Fruit fly (Drosophila melanogaster): Measurements from ENCODE around the gene CG6833.

The CG6833 gene

DNA sequence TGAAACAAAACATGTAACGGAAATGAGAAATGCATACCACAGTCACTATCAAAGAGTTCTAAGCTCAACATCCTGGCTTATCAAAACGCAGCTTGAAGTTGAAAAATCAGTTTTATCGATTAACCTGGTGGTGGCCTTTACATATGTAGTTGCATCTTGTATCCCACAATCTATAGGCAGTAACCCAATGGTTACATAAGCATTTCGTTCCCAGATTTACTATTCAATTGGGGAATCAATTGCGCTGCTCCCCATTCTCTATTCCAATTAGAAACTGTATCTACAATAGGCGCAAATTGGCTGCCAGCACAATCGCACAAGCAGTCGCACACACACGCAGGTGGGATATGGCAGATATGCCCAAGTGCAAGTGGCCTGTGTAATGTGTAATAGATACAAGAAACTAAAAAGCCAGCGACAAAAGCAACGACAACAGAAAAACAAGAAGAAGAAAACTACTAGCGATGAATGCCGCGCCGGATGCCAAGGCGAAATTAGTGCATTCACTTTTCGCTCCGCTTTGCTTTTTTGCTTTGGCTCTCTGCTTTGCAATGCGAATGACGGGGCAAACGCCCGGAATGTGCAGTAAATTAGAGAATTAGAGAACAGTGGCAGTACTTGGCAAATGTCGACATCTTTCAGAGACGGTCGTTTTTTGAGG is 45.2 kb upstream of the CG6833 start (continued):
- no peak for TF ChIP-seq tup (GFP tag; optimal IDR thresholded peaks at IDR 0.05)
- TF ChIP-seq Fer1 (GFP tag; optimal IDR thresholded peaks at IDR 0.05), result no peak
- no peak for TF ChIP-seq CG13424 (tag; optimal IDR thresholded peaks at IDR 0.05)
- 0 out of 2 replicates have a peak, but pooled peaks have one; percentile 8 for TF ChIP-seq bbx (GFP tag; IDR thresholded peaks at IDR 0.05; ENCODE audit: partially characterized antibody)
- TF ChIP-seq Pdp1 (GFP tag; optimal IDR thresholded peaks at IDR 0.05), result peak in 1 of 2 experiments; percentile 91
- peak in 1 of 2 experiments; percentile 0 for TF ChIP-seq insv (GFP tag; optimal IDR thresholded peaks at IDR 0.05)
- no peak for TF ChIP-seq Mes4 (GFP tag; optimal IDR thresholded peaks at IDR 0.05)
- peak; percentile 57 for TF ChIP-seq CG17385 (GFP tag; optimal IDR thresholded peaks at IDR 0.05)
- no peak for TF ChIP-seq sob (GFP tag; IDR thresholded peaks at IDR 0.05)

- TF ChIP-seq CG18599 (GFP tag; optimal IDR thresholded peaks at IDR 0.05) (no peak), Dref (GFP tag; IDR thresholded peaks at IDR 0.05) (peak; percentile 55), CG6813 (GFP tag; optimal IDR thresholded peaks at IDR 0.05) (no peak), chm (GFP tag; IDR thresholded peaks at IDR 0.05) (no peak), vfl (GFP tag; optimal IDR thresholded peaks at IDR 0.05) (no peak), ewg (GFP tag; optimal IDR thresholded peaks at IDR 0.05) (peak; percentile 94), tup (GFP tag; optimal IDR thresholded peaks at IDR 0.05) (no peak), CG15011 (GFP tag; optimal IDR thresholded peaks at IDR 0.05) (no peak), HmgZ (tag; optimal IDR thresholded peaks at IDR 0.05) (no peak), chinmo (GFP tag; IDR thresholded peaks at IDR 0.05; ENCODE audit: partially characterized antibody) (peak; percentile 88; the same call in 2 of the 4 replicates), Dip3 (GFP tag; optimal IDR thresholded peaks at IDR 0.05) (no peak), CG11695 (GFP tag; IDR thresholded peaks at IDR 0.05) (peak; percentile 39; the same call in 1 of the 3 replicates), Nf-YA (GFP tag; IDR thresholded peaks at IDR 0.05) (no peak), CG13287 (GFP tag; IDR thresholded peaks at IDR 0.05; ENCODE audit: partially characterized antibody) (peak; percentile 53; the same call in 1 of the 2 replicates), pfk (GFP tag; optimal IDR thresholded peaks at IDR 0.05) (no peak), hth (optimal IDR thresholded peaks at IDR 0.05) (no peak), twi (tag; optimal IDR thresholded peaks at IDR 0.05) (no peak), unc-4 (GFP tag; IDR thresholded peaks at IDR 0.05; ENCODE audit: partially characterized antibody) (peak; percentile 25; the same call in 1 of the 2 replicates), lov (optimal IDR thresholded peaks at IDR 0.05) (no peak), lov (GFP tag; IDR thresholded peaks at IDR 0.05) (peak; percentile 13; the same call in 1 of the 3 replicates), CG14710 (tag; optimal IDR thresholded peaks at IDR 0.05) (peak; percentile 7), CG14860 (GFP tag; IDR thresholded peaks at IDR 0.05; ENCODE audit: partially characterized antibody) (no peak), E2f2 (GFP tag; IDR thresholded peaks at IDR 0.05) (peak; percentile 31; the same call in 1 of the 2 replicates), sr (GFP tag; IDR thresholded peaks at IDR 0.05) (0 out of 3 replicates have a peak, but pooled peaks have one; percentile 28), CG18764 (GFP tag; optimal IDR thresholded peaks at IDR 0.05) (no peak), BEAF-32 (GFP tag; optimal IDR thresholded peaks at IDR 0.05) (peak; percentile 23), HLH3B (GFP tag; IDR thresholded peaks at IDR 0.05) (no peak), CG17912 (GFP tag; optimal IDR thresholded peaks at IDR 0.05) (no peak), cas (GFP tag; IDR thresholded peaks at IDR 0.05) (no peak), croc (GFP tag; conservative IDR thresholded peaks at IDR 0.05) (no peak), CG11504 (tag; optimal IDR thresholded peaks at IDR 0.05) (no peak), ttk (GFP tag; IDR thresholded peaks at IDR 0.05) (no peak), sug (tag; optimal IDR thresholded peaks at IDR 0.05) (no peak), ci (GFP tag; IDR thresholded peaks at IDR 0.05) (peak; percentile 51; the same call in 1 of the 3 replicates), Mad (GFP tag; optimal IDR thresholded peaks at IDR 0.05) (no peak), psq (GFP tag; optimal IDR thresholded peaks at IDR 0.05) (no peak), CG8765 (GFP tag; IDR thresholded peaks at IDR 0.05) (no peak), CG34422 (GFP tag; IDR thresholded peaks at IDR 0.05) (0 out of 3 replicates have a peak, but pooled peaks have one; percentile 45), nerfin-2 (GFP tag; IDR thresholded peaks at IDR 0.05; ENCODE audit: partially characterized antibody) (no peak), crc (GFP tag; optimal IDR thresholded peaks at IDR 0.05) (no peak)
These were observed 44.3 kb upstream of the CG6833 start for dm6 chr3L:14006704-14007126.

Measured in whole organism, embryonic.